Worm (Caenorhabditis elegans): ENCODE measurements around the gene F46C8.3.

DNA sequence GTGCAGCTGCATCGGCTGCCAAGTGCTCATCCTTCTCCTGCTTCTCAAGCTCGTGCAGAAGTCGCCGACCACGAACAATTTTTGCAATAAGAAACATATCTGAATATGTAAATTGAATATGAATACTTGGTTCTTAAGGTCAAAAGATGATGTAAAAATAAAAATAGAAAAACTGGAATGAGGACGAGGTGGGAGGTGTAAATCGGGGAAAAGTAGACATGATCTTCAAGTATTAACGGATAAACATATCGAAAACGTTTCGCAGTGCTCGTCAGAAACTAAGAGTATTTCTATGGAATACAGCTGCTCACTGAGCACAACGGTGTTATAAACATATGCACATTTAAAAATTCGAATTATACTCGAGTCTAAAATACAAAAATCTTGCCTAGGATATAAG lies 14.7 kb downstream of the F46C8.3 start, which contains the start of gene glb-16:
- TF ChIP-seq ztf-26 (tag; optimal IDR thresholded peaks at IDR 0.05) (no peak), lin-54 (GFP tag; optimal IDR thresholded peaks at IDR 0.05) (no peak), ama-1 (optimal IDR thresholded peaks at IDR 0.05) (no peak), ama-1 (GFP tag; optimal IDR thresholded peaks at IDR 0.05) (no peak), hmg-1.2 (GFP tag; IDR thresholded peaks at IDR 0.05) (no peak), nfya-1 (tag; optimal IDR thresholded peaks at IDR 0.05; ENCODE audit: borderline replicate concordance, insufficient read depth) (no peak)
